Fruit fly (Drosophila melanogaster): ENCODE results near the gene Ama.

DNA sequence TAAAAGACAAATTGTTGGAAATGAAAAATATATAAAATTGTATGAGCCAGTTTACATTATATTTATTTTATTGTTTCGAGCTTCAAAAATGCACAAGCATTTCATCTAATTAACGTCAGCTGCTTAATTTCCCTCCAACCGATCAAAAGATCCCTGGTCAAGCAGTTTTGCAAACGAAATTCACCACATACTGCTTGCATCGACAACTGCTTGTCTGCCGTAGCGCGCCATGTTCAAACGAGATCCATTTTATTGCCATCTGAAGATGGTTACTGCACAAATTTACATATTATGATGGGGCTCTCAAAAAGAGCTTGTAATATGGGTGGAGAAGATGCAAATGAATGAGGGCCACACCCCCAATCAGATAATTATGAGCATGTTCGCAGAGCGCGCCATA, 5.9 kb downstream of the Ama start:
- TF ChIP-seq maf-S (GFP tag; optimal IDR thresholded peaks at IDR 0.05) = no peak
- TF ChIP-seq CG11085 (GFP tag; IDR thresholded peaks at IDR 0.05) = no peak
- no peak for TF ChIP-seq CG4282 (GFP tag; optimal IDR thresholded peaks at IDR 0.05)
- no peak for TF ChIP-seq CG10147 (GFP tag; optimal IDR thresholded peaks at IDR 0.05)
- no peak for TF ChIP-seq CG31441 (GFP tag; IDR thresholded peaks at IDR 0.05)
- TF ChIP-seq CG18764 (GFP tag; optimal IDR thresholded peaks at IDR 0.05) = no peak
- TF ChIP-seq odd (GFP tag; optimal IDR thresholded peaks at IDR 0.05) = no peak
- no peak for TF ChIP-seq CG14860 (GFP tag; IDR thresholded peaks at IDR 0.05; ENCODE audit: partially characterized antibody)
- TF ChIP-seq Doc3 (GFP tag; IDR thresholded peaks at IDR 0.05; ENCODE audit: partially characterized antibody) = no peak
- no peak for TF ChIP-seq CG7963 (GFP tag; IDR thresholded peaks at IDR 0.05; ENCODE audit: partially characterized antibody)
- TF ChIP-seq h (optimal IDR thresholded peaks at IDR 0.05) = no peak

All from whole organism, embryonic.